Worm (Caenorhabditis elegans) whole organism, young adult: ENCODE measurements around the gene zim-1.

Experiments
- F37B4.10 ChIP-seq: fragments of 200-800 bp; sonication (Bioruptor generic); IDR thresholded peaks from 2 replicates; pipeline ENCODE4 v1.3.6; 2022; ENCODE audit warnings: missing genetic modification characterization, missing compliant biosample characterization
- Y53F4B.3 ChIP-seq: fragments of 200-800 bp; sonication (Bioruptor generic); IDR thresholded peaks from 2 replicates; pipeline ENCODE4 v1.3.6; 2022; ENCODE audit warnings: missing genetic modification reagents, missing genetic modification characterization, missing compliant biosample characterization
- ekl-4 ChIP-seq: fragments of 200-800 bp; sonication (Bioruptor generic); IDR thresholded peaks from 2 replicates; pipeline ENCODE4 v1.3.6; 2022; ENCODE audit warnings: missing genetic modification reagents, missing genetic modification characterization, missing compliant biosample characterization
- gei-17 ChIP-seq: fragments of 200-800 bp; sonication (Bioruptor generic); optimal IDR thresholded peaks from 2 replicates; lab custom pipeline; 2018; ENCODE audit warnings: mild to moderate bottlenecking, missing genetic modification characterization, missing compliant biosample characterization
- madf-10 ChIP-seq: sonication (generic microtip); optimal IDR thresholded peaks from 2 replicates; lab custom pipeline; 2016; ENCODE audit warnings: mild to moderate bottlenecking, missing genetic modification characterization, missing compliant biosample characterization
- sdz-38 ChIP-seq: sonication (generic microtip); optimal IDR thresholded peaks from 2 replicates; lab custom pipeline; 2016; ENCODE audit warnings: missing genotype, missing genetic modification characterization, missing compliant biosample characterization
- sea-2 ChIP-seq: fragments of 200-800 bp; sonication (Bioruptor generic); IDR thresholded peaks from 2 replicates; pipeline ENCODE4 v1.3.6; 2022; ENCODE audit warnings: missing genetic modification characterization, missing compliant biosample characterization
- unc-62 ChIP-seq: fragments of 150-350 bp; optimal IDR thresholded peaks from 2 replicates; lab custom pipeline; 2014; ENCODE audit warnings: missing biosample characterization, missing genetic modification reagents, missing genetic modification characterization
- ztf-28 ChIP-seq: fragments of 200-800 bp; sonication (Bioruptor generic); IDR thresholded peaks from 2 replicates; pipeline ENCODE4 v1.3.6; 2022; ENCODE audit warnings: missing genetic modification reagents, missing genetic modification characterization, missing compliant biosample characterization

- TF ChIP-seq sdz-38 (tag; lab: Kevin White, UChicago) (no peak), unc-62 (GFP tag; lab: Kevin White, UChicago) (no peak), ztf-28 (no peak), sea-2 (no peak), F37B4.10 (GFP tag; lab: Robert Waterston, UW) (no peak), gei-17 (GFP tag; lab: Kevin White, UChicago) (no peak), madf-10 (no peak), ekl-4 (GFP tag; lab: Robert Waterston, UW) (no peak), Y53F4B.3 (no peak)
These were observed 53.1 kb downstream of the zim-1 start, which contains the start of gene R09H10.1 for ce11 chrIV:10599983-10600382.
